Worm (Caenorhabditis elegans) whole organism, L4/young adult: Measurements from ENCODE around the gene col-39.

Source experiments
- W03F9.2 ChIP-seq: fragments of 150-350 bp; optimal IDR thresholded peaks from 2 replicates; lab custom pipeline; 2014; ENCODE audit warnings: missing biosample characterization, missing genetic modification characterization
- him-1 ChIP-seq: sonication (generic microtip); optimal IDR thresholded peaks from 2 replicates; lab custom pipeline; 2016; ENCODE audit warnings: missing genotype, missing genetic modification reagents, missing genetic modification characterization, missing compliant biosample characterization

- TF ChIP-seq W03F9.2 (tag; lab: Kevin White, UChicago): no peak
- TF ChIP-seq him-1: no peak
These were observed 26.0 kb downstream of the col-39 start for ce11 chrII:10730702-10731101.
